Worm (Caenorhabditis elegans): ENCODE measurements around the gene C05G5.5.

DNA sequence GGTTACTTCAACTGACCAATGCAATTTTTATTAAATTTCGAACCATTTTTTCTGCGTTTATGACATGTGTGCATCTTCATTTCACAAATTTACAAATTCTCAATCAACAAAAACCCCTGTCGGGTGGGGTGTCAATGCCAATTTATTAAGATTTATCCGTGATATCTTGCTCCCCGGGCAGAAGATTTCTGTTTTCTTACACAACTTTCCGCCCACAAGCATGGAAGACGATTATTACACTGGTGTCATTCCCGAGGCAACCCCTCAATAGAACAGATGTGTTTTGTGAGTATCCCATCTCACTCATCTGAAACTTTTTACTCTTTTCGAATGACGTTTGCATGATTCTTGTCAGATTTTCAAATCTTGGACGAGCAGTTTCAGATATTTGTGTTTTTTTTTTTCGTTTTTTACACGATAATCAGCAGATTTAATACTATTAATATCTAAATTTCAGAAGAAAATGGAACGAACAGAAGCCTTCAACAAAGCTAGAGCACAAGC, 29.0 kb downstream of the C05G5.5 start, which contains the start of gene F33C8.4:
- TF ChIP-seq nhr-23 (tag; optimal IDR thresholded peaks at IDR 0.05) (no peak), lin-39 (tag; optimal IDR thresholded peaks at IDR 0.05) (no peak), skn-1 (tag; optimal IDR thresholded peaks at IDR 0.05) (no peak), zag-1 (tag; optimal IDR thresholded peaks at IDR 0.05) (no peak), unc-62 (GFP tag; optimal IDR thresholded peaks at IDR 0.05) (no peak)
